Worm (Caenorhabditis elegans): ENCODE results near the gene T10H4.4.

ce11 chrV:15226206-15226605 lies 46.0 kb downstream of the T10H4.4 start:
- TF ChIP-seq nhr-12 (tag; optimal IDR thresholded peaks at IDR 0.05): no peak
- TF ChIP-seq sptf-1 (tag; optimal IDR thresholded peaks at IDR 0.05): no peak
- no peak for TF ChIP-seq pha-4 (tag; optimal IDR thresholded peaks at IDR 0.05)
- no peak for TF ChIP-seq M03D4.4 (tag; optimal IDR thresholded peaks at IDR 0.05)
